Worm (Caenorhabditis elegans) whole organism, L4/young adult: Measurements from ENCODE around the gene trx-2.

Experiments
- W03F9.2 ChIP-seq: fragments of 150-350 bp; optimal IDR thresholded peaks from 2 replicates; lab custom pipeline; 2014; ENCODE audit warnings: missing biosample characterization, missing genetic modification characterization
- him-1 ChIP-seq: sonication (generic microtip); optimal IDR thresholded peaks from 2 replicates; lab custom pipeline; 2016; ENCODE audit warnings: missing genotype, missing genetic modification reagents, missing genetic modification characterization, missing compliant biosample characterization

ce11 chrV:10276038-10276437, 38.4 kb upstream of the trx-2 start:
- TF ChIP-seq W03F9.2 (no peak), him-1 (no peak)
